Worm (Caenorhabditis elegans): ENCODE results near the gene T19C9.8.
"Not testable (repeated sequence)": the region's sequence is repeated elsewhere in the genome, so short reads cannot be mapped to it uniquely, and the experiment has no call there.

Gene T19C9.8

ce11 chrV:17258868-17259267 is 20.0 kb downstream of the T19C9.8 start, which contains the start of gene fbxa-85:
fbxa-85 (plus strand) TSS chrV:17259168.
- TF ChIP-seq unc-62 (GFP tag; optimal IDR thresholded peaks at IDR 0.05 in 1 of 2) (peak in 1 of 2 experiments; percentile 72), unc-62 (tag; optimal IDR thresholded peaks at IDR 0.05) (no peak), ama-1 (optimal IDR thresholded peaks at IDR 0.05) (no peak), cey-2 (tag; optimal IDR thresholded peaks at IDR 0.05; ENCODE audit: borderline replicate concordance, insufficient read depth) (no peak), fos-1 (tag; optimal IDR thresholded peaks at IDR 0.05) (no peak), pha-4 (GFP tag; IDR thresholded peaks at IDR 0.05) (no peak), pha-4 (tag; optimal IDR thresholded peaks at IDR 0.05) (no peak), F37D6.2 (tag; optimal IDR thresholded peaks at IDR 0.05) (no peak), lin-39 (tag; optimal IDR thresholded peaks at IDR 0.05) (no peak), lir-3 (tag; optimal IDR thresholded peaks at IDR 0.05) (no peak)

- TF ChIP-seq lim-7 (GFP tag; IDR thresholded peaks at IDR 0.05) (0 out of 2 replicates have a peak, but pooled peaks have one; percentile 37), nhr-11 (tag; optimal IDR thresholded peaks at IDR 0.05) (no peak)
These were observed 22.5 kb downstream of the T19C9.8 start for ce11 chrV:17261385-17261784.

- TF ChIP-seq lir-3 (tag; optimal IDR thresholded peaks at IDR 0.05); zip-2 (tag; optimal IDR thresholded peaks at IDR 0.05); saeg-2 (GFP tag; IDR thresholded peaks at IDR 0.05): not testable (repeated sequence)
These were observed 26.0 kb downstream of the T19C9.8 start, which contains the start of gene K10G4.3 for ce11 chrV:17264855-17265254. K10G4.3 (minus strand) TSS chrV:17264955.

ce11 chrV:17272112-17272511 is 33.2 kb downstream of the T19C9.8 start:
- TF ChIP-seq saeg-2 (GFP tag; IDR thresholded peaks at IDR 0.05) (no peak), unc-62 (GFP tag; optimal IDR thresholded peaks at IDR 0.05 in 1 of 2) (peak in 1 of 2 experiments; percentile 91), unc-62 (tag; optimal IDR thresholded peaks at IDR 0.05) (no peak)

ce11 chrV:17273249-17273648 is 34.4 kb downstream of the T19C9.8 start, which contains the start of gene K10G4.10:
K10G4.10 (plus strand) TSS chrV:17273549.
- TF ChIP-seq ZK546.5 (tag; optimal IDR thresholded peaks at IDR 0.05), result no peak
- TF ChIP-seq hlh-11 (tag; optimal IDR thresholded peaks at IDR 0.05), result no peak
- no peak for TF ChIP-seq hlh-30 (tag; optimal IDR thresholded peaks at IDR 0.05; ENCODE audit: insufficient read depth)
- no peak for TF ChIP-seq pha-4 (GFP tag; IDR thresholded peaks at IDR 0.05)
- TF ChIP-seq pha-4 (tag; optimal IDR thresholded peaks at IDR 0.05), result no peak
- TF ChIP-seq nhr-237 (tag; optimal IDR thresholded peaks at IDR 0.05), result no peak
- no peak for TF ChIP-seq madf-5 (GFP tag; IDR thresholded peaks at IDR 0.05)
- no peak for TF ChIP-seq zfp-3 (GFP tag; conservative IDR thresholded peaks at IDR 0.05)
- TF ChIP-seq spr-3 (GFP tag; optimal IDR thresholded peaks at IDR 0.05), result no peak
- TF ChIP-seq unc-39 (tag; optimal IDR thresholded peaks at IDR 0.05), result no peak
- no peak for TF ChIP-seq skn-1 (tag; optimal IDR thresholded peaks at IDR 0.05)
- TF ChIP-seq nhr-11 (tag; optimal IDR thresholded peaks at IDR 0.05), result no peak
- TF ChIP-seq unc-130 (GFP tag; optimal IDR thresholded peaks at IDR 0.05), result no peak

- TF ChIP-seq skn-1 (tag; optimal IDR thresholded peaks at IDR 0.05) (no peak), aha-1 (tag) (peak; percentile 95)
These were observed 45.3 kb downstream of the T19C9.8 start for ce11 chrV:17284159-17284558.

Measured in whole organism, L4 larva.